Worm (Caenorhabditis elegans): ENCODE measurements around the gene ZK1098.2.

ZK1098.2 gene

DNA sequence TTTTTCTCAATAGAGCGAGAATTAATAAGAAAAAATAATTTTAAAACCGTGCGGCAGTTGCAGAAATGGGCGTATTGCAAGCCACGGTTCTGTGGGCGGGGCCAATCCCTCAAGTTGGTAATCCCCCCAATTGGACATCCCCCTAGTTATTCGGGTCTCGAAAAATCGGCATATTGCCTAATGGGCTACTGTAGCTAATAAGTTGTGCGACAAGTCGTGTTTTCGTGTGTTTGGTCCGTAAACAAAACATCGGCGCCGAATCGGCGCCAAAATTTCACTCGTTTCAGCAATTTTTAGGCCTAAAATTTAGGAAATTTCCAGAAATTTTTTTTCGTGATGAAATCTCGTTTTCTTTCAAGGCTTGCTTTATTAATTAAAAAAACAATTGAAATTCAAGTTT is 24.6 kb upstream of the ZK1098.2 start:
- TF ChIP-seq tbx-11 (GFP tag; IDR thresholded peaks at IDR 0.05): no peak
- no peak for TF ChIP-seq B0310.2 (tag; optimal IDR thresholded peaks at IDR 0.05)

DNA sequence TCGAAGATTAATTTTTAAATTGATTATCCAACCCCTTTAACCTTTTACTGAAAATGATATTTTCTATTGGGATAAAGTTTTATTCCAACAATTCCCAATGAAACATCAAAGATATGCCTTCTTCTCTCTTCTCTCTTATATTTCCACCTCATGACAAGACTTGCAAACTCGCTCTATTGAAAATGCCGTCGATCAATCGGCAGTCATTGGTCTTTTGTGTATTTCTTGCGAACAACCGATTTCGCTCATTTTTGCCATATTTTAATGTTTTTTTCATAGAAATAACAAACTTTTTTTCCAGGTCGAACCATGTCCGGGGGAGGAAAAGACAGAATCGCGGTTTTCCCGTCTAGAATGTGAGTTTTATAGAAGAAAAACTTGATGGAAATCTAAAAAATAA is 21.2 kb upstream of the ZK1098.2 start, which contains the start of gene vha-14:
TSS of gene vha-14 (plus strand) at position 302 of the 400 bp plus-strand sequence.
- no peak for TF ChIP-seq tra-4 (tag; optimal IDR thresholded peaks at IDR 0.05)
- TF ChIP-seq pes-1 (GFP tag; IDR thresholded peaks at IDR 0.05): no peak
- TF ChIP-seq aly-1 (tag; optimal IDR thresholded peaks at IDR 0.05): no peak
- TF ChIP-seq B0310.2 (tag; optimal IDR thresholded peaks at IDR 0.05): no peak
- TF ChIP-seq hmbx-1 (tag; optimal IDR thresholded peaks at IDR 0.05): no peak
- TF ChIP-seq tbx-11 (GFP tag; IDR thresholded peaks at IDR 0.05): no peak
- peak; percentile 6 for TF ChIP-seq hmg-4 (GFP tag; optimal IDR thresholded peaks at IDR 0.05)
- TF ChIP-seq tbx-37 (GFP tag; conservative IDR thresholded peaks at IDR 0.05): no peak
- TF ChIP-seq ama-1 (optimal IDR thresholded peaks at IDR 0.05): no peak
- no peak for TF ChIP-seq ceh-36 (tag; optimal IDR thresholded peaks at IDR 0.05)
- TF ChIP-seq F13C5.2 (tag; optimal IDR thresholded peaks at IDR 0.05): peak; percentile 1

DNA sequence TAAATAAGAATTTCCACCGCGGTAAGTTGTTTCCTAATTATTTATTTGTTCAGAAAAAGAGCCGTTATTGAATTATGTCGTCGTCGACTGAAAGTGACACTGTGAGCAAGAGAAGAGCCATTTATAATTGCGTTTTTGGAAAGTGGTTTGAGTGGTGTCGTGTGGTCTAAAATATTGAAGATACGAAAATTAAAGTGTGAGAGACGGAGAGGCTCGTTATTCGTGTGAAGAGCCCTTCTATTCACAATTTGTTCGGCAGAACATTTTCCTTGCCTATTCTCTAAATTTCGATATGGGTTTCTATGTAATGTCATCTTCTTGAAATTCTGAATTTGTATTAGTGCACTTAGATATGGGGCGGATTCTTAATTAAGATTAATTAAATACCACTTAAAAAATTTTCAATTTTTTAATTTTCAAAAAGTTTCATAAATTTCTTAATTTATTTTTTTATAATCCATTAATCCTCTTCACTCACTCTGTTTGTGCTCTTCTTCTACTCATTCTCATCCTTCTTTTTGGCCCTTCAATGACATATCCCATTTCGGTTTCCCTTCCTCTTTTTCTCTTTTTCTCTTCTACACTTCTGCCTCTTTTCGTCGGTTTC is 19.1 kb upstream of the ZK1098.2 start:
- no peak for TF ChIP-seq ceh-36 (tag; optimal IDR thresholded peaks at IDR 0.05)
- TF ChIP-seq hnd-1 (tag; optimal IDR thresholded peaks at IDR 0.05): no peak
- no peak for TF ChIP-seq tbx-37 (GFP tag; conservative IDR thresholded peaks at IDR 0.05)
- no peak for TF ChIP-seq tra-4 (tag; optimal IDR thresholded peaks at IDR 0.05)
- TF ChIP-seq ets-7 (tag; optimal IDR thresholded peaks at IDR 0.05): no peak
- TF ChIP-seq tbx-11 (GFP tag; IDR thresholded peaks at IDR 0.05): no peak
- no peak for TF ChIP-seq B0310.2 (tag; optimal IDR thresholded peaks at IDR 0.05)
- no peak for TF ChIP-seq sea-1 (GFP tag; conservative IDR thresholded peaks at IDR 0.05)
- no peak for TF ChIP-seq F13C5.2 (tag; optimal IDR thresholded peaks at IDR 0.05)
- TF ChIP-seq ama-1 (optimal IDR thresholded peaks at IDR 0.05): no peak
- TF ChIP-seq hmbx-1 (tag; optimal IDR thresholded peaks at IDR 0.05): no peak
- no peak for TF ChIP-seq scrt-1 (GFP tag; IDR thresholded peaks at IDR 0.05)
- no peak for TF ChIP-seq pes-1 (GFP tag; IDR thresholded peaks at IDR 0.05)
- no peak for TF ChIP-seq hmg-4 (GFP tag; optimal IDR thresholded peaks at IDR 0.05)

DNA sequence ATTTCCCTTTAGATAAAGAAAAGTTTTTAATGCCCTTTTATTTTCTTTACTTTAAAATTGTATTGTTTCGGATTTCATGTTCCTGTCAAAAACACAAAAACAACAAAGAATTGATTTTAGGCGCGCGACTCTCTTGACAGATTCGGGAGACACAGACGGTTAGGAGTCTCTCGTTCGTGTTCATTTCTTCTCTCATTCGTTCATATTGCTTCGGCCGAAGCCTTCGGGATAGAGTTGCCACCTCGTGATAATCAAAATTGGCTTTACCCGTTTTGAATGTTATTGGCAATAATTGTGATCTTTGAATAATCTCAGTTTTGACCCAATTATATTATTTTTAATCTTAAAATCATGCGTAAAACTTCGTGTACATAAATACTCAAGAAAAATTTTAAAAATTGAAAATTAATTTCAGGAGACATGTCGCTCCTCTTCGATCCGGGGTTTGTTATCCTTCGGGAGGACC is 17.9 kb upstream of the ZK1098.2 start, which contains the start of gene F55H2.5:
TSS of gene F55H2.5 (plus strand) at position 416 of the 466 bp plus-strand sequence.
- no peak for TF ChIP-seq ets-7 (tag; optimal IDR thresholded peaks at IDR 0.05)
- no peak for TF ChIP-seq scrt-1 (GFP tag; IDR thresholded peaks at IDR 0.05)
- no peak for TF ChIP-seq hmg-4 (GFP tag; optimal IDR thresholded peaks at IDR 0.05)
- no peak for TF ChIP-seq ceh-36 (tag; optimal IDR thresholded peaks at IDR 0.05)
- TF ChIP-seq tra-4 (tag; optimal IDR thresholded peaks at IDR 0.05): no peak
- no peak for TF ChIP-seq flt-1 (GFP tag; IDR thresholded peaks at IDR 0.05)
- TF ChIP-seq B0310.2 (tag; optimal IDR thresholded peaks at IDR 0.05): no peak
- TF ChIP-seq ama-1 (optimal IDR thresholded peaks at IDR 0.05): no peak
- no peak for TF ChIP-seq hmbx-1 (tag; optimal IDR thresholded peaks at IDR 0.05)
- no peak for TF ChIP-seq tbx-37 (GFP tag; conservative IDR thresholded peaks at IDR 0.05)
- TF ChIP-seq pes-1 (GFP tag; IDR thresholded peaks at IDR 0.05): no peak
- TF ChIP-seq sea-1 (GFP tag; conservative IDR thresholded peaks at IDR 0.05): no peak
- no peak for TF ChIP-seq ceh-13 (GFP tag; optimal IDR thresholded peaks at IDR 0.05)
- TF ChIP-seq hnd-1 (tag; optimal IDR thresholded peaks at IDR 0.05): no peak
- TF ChIP-seq tbx-11 (GFP tag; IDR thresholded peaks at IDR 0.05): no peak
- no peak for TF ChIP-seq aly-1 (tag; optimal IDR thresholded peaks at IDR 0.05)
- no peak for TF ChIP-seq F13C5.2 (tag; optimal IDR thresholded peaks at IDR 0.05)

DNA sequence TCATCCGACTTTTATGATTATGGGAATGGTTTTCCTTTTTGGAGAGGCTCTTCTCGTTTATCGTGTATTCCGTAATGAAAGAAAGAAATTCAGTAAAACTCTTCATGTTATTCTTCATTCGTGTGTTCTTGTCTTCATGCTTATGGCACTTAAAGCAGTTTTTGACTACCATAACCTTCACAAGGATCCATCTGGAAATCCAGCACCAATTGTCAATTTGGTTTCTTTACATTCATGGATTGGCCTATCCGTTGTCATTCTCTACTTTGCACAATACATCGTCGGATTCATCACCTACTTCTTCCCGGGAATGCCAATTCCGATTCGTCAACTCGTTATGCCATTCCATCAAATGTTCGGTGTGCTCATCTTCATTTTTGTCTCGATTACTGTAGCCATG is 17.3 kb upstream of the ZK1098.2 start:
- TF ChIP-seq ets-7 (tag; optimal IDR thresholded peaks at IDR 0.05): no peak
- TF ChIP-seq F13C5.2 (tag; optimal IDR thresholded peaks at IDR 0.05): no peak
- TF ChIP-seq ceh-36 (tag; optimal IDR thresholded peaks at IDR 0.05): no peak
- no peak for TF ChIP-seq hnd-1 (tag; optimal IDR thresholded peaks at IDR 0.05)
- no peak for TF ChIP-seq ceh-13 (GFP tag; optimal IDR thresholded peaks at IDR 0.05)
- TF ChIP-seq ama-1 (optimal IDR thresholded peaks at IDR 0.05): no peak
- TF ChIP-seq B0310.2 (tag; optimal IDR thresholded peaks at IDR 0.05): no peak
- TF ChIP-seq hmg-4 (GFP tag; optimal IDR thresholded peaks at IDR 0.05): no peak
- no peak for TF ChIP-seq tra-4 (tag; optimal IDR thresholded peaks at IDR 0.05)
- TF ChIP-seq pes-1 (GFP tag; IDR thresholded peaks at IDR 0.05): no peak
- no peak for TF ChIP-seq aly-1 (tag; optimal IDR thresholded peaks at IDR 0.05)
- TF ChIP-seq tbx-11 (GFP tag; IDR thresholded peaks at IDR 0.05): no peak
- TF ChIP-seq scrt-1 (GFP tag; IDR thresholded peaks at IDR 0.05): no peak
- no peak for TF ChIP-seq hmbx-1 (tag; optimal IDR thresholded peaks at IDR 0.05)
- TF ChIP-seq tbx-37 (GFP tag; conservative IDR thresholded peaks at IDR 0.05): no peak
- TF ChIP-seq sea-1 (GFP tag; conservative IDR thresholded peaks at IDR 0.05): no peak

DNA sequence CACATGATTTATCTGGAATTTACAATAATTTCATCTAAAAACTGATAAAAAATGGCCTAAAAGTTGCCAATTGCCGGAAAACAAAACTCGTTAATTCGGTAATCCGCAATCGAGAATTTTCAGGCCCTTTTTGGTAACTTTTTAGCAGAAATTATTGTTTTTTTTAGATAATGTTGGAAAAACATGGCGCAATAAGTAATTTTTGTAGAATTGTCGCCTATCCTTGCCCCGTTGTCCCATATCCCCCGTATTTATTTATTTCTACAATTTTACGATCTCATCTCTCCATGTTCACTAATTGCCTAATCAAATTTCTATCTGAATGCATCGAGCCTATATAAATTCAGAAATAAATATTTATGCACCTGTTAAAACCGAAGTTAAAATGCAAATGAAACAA is 16.0 kb upstream of the ZK1098.2 start:
- TF ChIP-seq ets-7 (tag; optimal IDR thresholded peaks at IDR 0.05): no peak
- no peak for TF ChIP-seq ceh-36 (tag; optimal IDR thresholded peaks at IDR 0.05)
- no peak for TF ChIP-seq scrt-1 (GFP tag; IDR thresholded peaks at IDR 0.05)
- TF ChIP-seq ama-1 (optimal IDR thresholded peaks at IDR 0.05): no peak
- no peak for TF ChIP-seq pes-1 (GFP tag; IDR thresholded peaks at IDR 0.05)
- no peak for TF ChIP-seq ceh-13 (GFP tag; optimal IDR thresholded peaks at IDR 0.05)
- no peak for TF ChIP-seq B0310.2 (tag; optimal IDR thresholded peaks at IDR 0.05)
- no peak for TF ChIP-seq hmbx-1 (tag; optimal IDR thresholded peaks at IDR 0.05)
- TF ChIP-seq hnd-1 (tag; optimal IDR thresholded peaks at IDR 0.05): no peak
- TF ChIP-seq tbx-11 (GFP tag; IDR thresholded peaks at IDR 0.05): no peak
- TF ChIP-seq sea-1 (GFP tag; conservative IDR thresholded peaks at IDR 0.05): no peak
- TF ChIP-seq tra-4 (tag; optimal IDR thresholded peaks at IDR 0.05): no peak
- TF ChIP-seq aly-1 (tag; optimal IDR thresholded peaks at IDR 0.05): no peak
- no peak for TF ChIP-seq F13C5.2 (tag; optimal IDR thresholded peaks at IDR 0.05)
- TF ChIP-seq tbx-37 (GFP tag; conservative IDR thresholded peaks at IDR 0.05): no peak
- no peak for TF ChIP-seq hmg-4 (GFP tag; optimal IDR thresholded peaks at IDR 0.05)
- TF ChIP-seq flt-1 (GFP tag; IDR thresholded peaks at IDR 0.05): no peak

DNA sequence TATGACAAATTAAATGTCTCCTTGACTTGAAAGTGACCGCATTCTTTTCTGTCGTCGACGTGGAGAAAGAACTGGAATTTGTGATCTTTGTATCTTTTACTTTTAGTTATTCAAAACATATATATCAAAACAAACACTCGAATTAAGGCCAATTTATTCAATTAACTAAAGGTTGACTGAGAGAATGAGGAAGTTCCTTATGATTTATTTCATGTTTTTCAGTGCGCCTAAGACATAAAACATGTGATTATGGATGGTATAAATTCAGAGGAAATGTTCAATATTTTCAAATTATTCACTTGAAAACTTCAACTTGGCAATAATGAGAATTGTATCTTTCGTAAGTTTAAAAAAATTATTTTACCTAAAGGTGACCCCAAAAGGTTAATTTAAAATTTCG is 15.4 kb upstream of the ZK1098.2 start, which contains the start of gene F55H2.8:
TSS of gene F55H2.8 (plus strand) at position 301 of the 400 bp plus-strand sequence.
- no peak for TF ChIP-seq aly-1 (tag; optimal IDR thresholded peaks at IDR 0.05)
- TF ChIP-seq ama-1 (optimal IDR thresholded peaks at IDR 0.05): no peak
- TF ChIP-seq B0310.2 (tag; optimal IDR thresholded peaks at IDR 0.05): no peak

Data from whole organism, early embryonic.